Fruit fly (Drosophila melanogaster): Measurements from ENCODE around the gene ase.

DNA sequence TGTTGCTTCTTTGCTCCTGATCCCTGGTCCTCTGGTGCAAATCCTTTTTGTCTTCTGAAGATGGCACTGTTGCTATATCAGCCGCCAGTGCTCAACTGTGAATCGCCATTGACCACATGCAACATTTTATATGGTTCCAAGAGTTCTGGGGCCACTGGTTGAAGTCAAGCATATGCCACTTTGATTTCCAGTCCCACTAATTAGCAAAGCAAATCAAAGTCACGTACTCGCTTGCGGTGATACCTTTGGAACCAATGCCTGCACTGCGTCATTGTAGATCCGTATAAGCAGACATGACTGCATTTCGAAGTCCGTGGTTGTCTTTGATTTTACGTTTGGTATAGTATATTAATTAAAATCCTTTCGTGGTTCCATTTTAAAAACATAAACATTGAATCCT is 8.7 kb downstream of the ase start, which contains the start of gene Cyp4g1:
- no peak for TF ChIP-seq dmrt93B (GFP tag; optimal IDR thresholded peaks at IDR 0.05)
- TF ChIP-seq Dfd (GFP tag; optimal IDR thresholded peaks at IDR 0.05): no peak
- no peak for TF ChIP-seq brk (GFP tag; optimal IDR thresholded peaks at IDR 0.05)
- no peak for TF ChIP-seq psq (GFP tag; optimal IDR thresholded peaks at IDR 0.05)
